Worm (Caenorhabditis elegans): ENCODE measurements around the gene C18D11.10.

C18D11.10 gene

ce11 chrIII:11823260-11823659, 15.7 kb downstream of the C18D11.10 start, which contains the start of gene C18D11.3 (continued):
- TF ChIP-seq ztf-28 (GFP tag; IDR thresholded peaks at IDR 0.05) (0 out of 2 replicates have a peak, but pooled peaks have one; percentile 7), B0336.3 (GFP tag; IDR thresholded peaks at IDR 0.05) (peak; percentile 79), hlh-12 (tag; optimal IDR thresholded peaks at IDR 0.05) (no peak), D2030.7 (GFP tag; IDR thresholded peaks at IDR 0.05) (peak; percentile 49; the same call in 1 of the 2 replicates), athp-1 (tag; optimal IDR thresholded peaks at IDR 0.05) (peak; percentile 32), madf-6 (GFP tag; IDR thresholded peaks at IDR 0.05) (peak; percentile 67; the same call in 1 of the 2 replicates), attf-3 (GFP tag; conservative IDR thresholded peaks at IDR 0.05) (no peak), ceh-27 (GFP tag; optimal IDR thresholded peaks at IDR 0.05) (peak; percentile 88), mcd-1 (GFP tag; IDR thresholded peaks at IDR 0.05) (peak; percentile 84), Y67H2A.10 (GFP tag; conservative IDR thresholded peaks at IDR 0.05) (peak; percentile 71; the same call in 1 of the 2 replicates), snpc-4 (GFP tag; optimal IDR thresholded peaks at IDR 0.05) (peak; percentile 32), snpc-4 (tag; optimal IDR thresholded peaks at IDR 0.05) (peak in 3 of 4 experiments; percentile 26 to 71 (median 52)), F23B12.7 (tag; optimal IDR thresholded peaks at IDR 0.05; ENCODE audit: insufficient read depth) (peak; percentile 57), let-607 (tag; optimal IDR thresholded peaks at IDR 0.05) (peak in 1 of 2 experiments; percentile 30), lin-40 (tag; optimal IDR thresholded peaks at IDR 0.05) (peak; percentile 72), atf-7 (tag; optimal IDR thresholded peaks at IDR 0.05) (peak; percentile 32), ekl-4 (GFP tag; IDR thresholded peaks at IDR 0.05) (peak; percentile 65; the same call in 1 of the 2 replicates), F10E7.11 (tag; optimal IDR thresholded peaks at IDR 0.05) (no peak), rcor-1 (GFP tag; IDR thresholded peaks at IDR 0.05) (peak; percentile 19; the same call in 1 of the 2 replicates), rpc-1 (optimal IDR thresholded peaks at IDR 0.05) (no peak), rpc-1 (tag; optimal IDR thresholded peaks at IDR 0.05) (no peak), ztf-22 (GFP tag; optimal IDR thresholded peaks at IDR 0.05) (peak; percentile 36), K11D2.4 (GFP tag; IDR thresholded peaks at IDR 0.05) (0 out of 2 replicates have a peak, but pooled peaks have one; percentile 56), B0035.1 (tag; optimal IDR thresholded peaks at IDR 0.05) (no peak), hmg-20 (GFP tag; IDR thresholded peaks at IDR 0.05) (0 out of 2 replicates have a peak, but pooled peaks have one; percentile 19), F37B4.10 (GFP tag; IDR thresholded peaks at IDR 0.05) (no peak), akir-1 (GFP tag; optimal IDR thresholded peaks at IDR 0.05) (no peak), efl-1 (GFP tag; optimal IDR thresholded peaks at IDR 0.05) (peak; percentile 65), madf-8 (GFP tag; conservative IDR thresholded peaks at IDR 0.05) (peak; percentile 31; the same call in 1 of the 2 replicates), F52B5.7 (tag; optimal IDR thresholded peaks at IDR 0.05) (no peak), dpl-1 (GFP tag; optimal IDR thresholded peaks at IDR 0.05) (peak; percentile 57), ceh-91 (GFP tag; IDR thresholded peaks at IDR 0.05) (peak; percentile 33; the same call in 1 of the 2 replicates), F57C9.4 (tag; optimal IDR thresholded peaks at IDR 0.05) (no peak), nhr-80 (tag; optimal IDR thresholded peaks at IDR 0.05) (peak; percentile 75), ceh-40 (GFP tag; IDR thresholded peaks at IDR 0.05) (no peak), madf-3 (GFP tag; IDR thresholded peaks at IDR 0.05) (peak; percentile 57; the same call in 1 of the 2 replicates), K12H6.12 (tag; optimal IDR thresholded peaks at IDR 0.05) (peak; percentile 80), attf-5 (GFP tag; optimal IDR thresholded peaks at IDR 0.05) (peak; percentile 94), cebp-1 (GFP tag; IDR thresholded peaks at IDR 0.05) (0 out of 2 replicates have a peak, but pooled peaks have one; percentile 42), cebp-1 (tag; optimal IDR thresholded peaks at IDR 0.05) (peak; percentile 81), pbrm-1 (GFP tag; IDR thresholded peaks at IDR 0.05) (peak; percentile 81), ceh-100 (GFP tag; IDR thresholded peaks at IDR 0.05) (peak; percentile 75), B0019.2 (GFP tag; conservative IDR thresholded peaks at IDR 0.05) (0 out of 2 replicates have a peak, but pooled peaks have one; percentile 46), rec-8 (tag; optimal IDR thresholded peaks at IDR 0.05) (no peak), him-1 (tag; optimal IDR thresholded peaks at IDR 0.05) (peak; percentile 16), unc-62 (GFP tag; optimal IDR thresholded peaks at IDR 0.05) (no peak), nhr-27 (tag; optimal IDR thresholded peaks at IDR 0.05) (no peak), ceh-79 (tag; optimal IDR thresholded peaks at IDR 0.05) (no peak)
